Fruit fly (Drosophila melanogaster): ENCODE data around the gene CG32640.

DNA sequence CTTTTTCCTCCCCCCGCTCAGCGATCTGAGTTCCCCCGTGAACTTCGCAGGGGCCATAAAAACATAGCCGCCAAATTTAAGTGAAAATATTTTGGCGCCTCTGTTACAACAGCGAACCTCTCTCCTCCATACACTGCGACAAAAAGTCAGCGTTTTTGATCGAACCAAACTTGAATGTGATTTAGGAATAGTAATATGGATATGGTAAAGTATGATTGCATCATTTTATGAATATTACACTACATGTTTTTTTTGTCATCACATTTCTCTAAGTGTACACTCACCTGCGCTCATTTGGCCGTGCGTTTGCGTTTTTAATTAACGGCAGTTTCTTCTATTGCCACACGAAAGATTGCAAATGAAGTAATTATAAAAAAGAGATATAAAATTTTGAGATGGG lies 42.1 kb upstream of the CG32640 start:
- TF ChIP-seq brk (GFP tag; optimal IDR thresholded peaks at IDR 0.05) (no peak), jim (GFP tag; optimal IDR thresholded peaks at IDR 0.05) (no peak), Hr78 (GFP tag; optimal IDR thresholded peaks at IDR 0.05) (no peak), Abd-B (GFP tag; optimal IDR thresholded peaks at IDR 0.05) (no peak), HLH106 (tag; optimal IDR thresholded peaks at IDR 0.05) (no peak), OdsH (GFP tag; optimal IDR thresholded peaks at IDR 0.05) (no peak), pan (optimal IDR thresholded peaks at IDR 0.05) (no peak), CrebA (GFP tag; optimal IDR thresholded peaks at IDR 0.05; ENCODE audit: borderline replicate concordance) (no peak), CG9705 (GFP tag; optimal IDR thresholded peaks at IDR 0.05) (no peak), h (GFP tag; optimal IDR thresholded peaks at IDR 0.05) (peak; percentile 42), psq (GFP tag; optimal IDR thresholded peaks at IDR 0.05) (peak; percentile 18), Rel (GFP tag; optimal IDR thresholded peaks at IDR 0.05) (no peak), Rel (tag; optimal IDR thresholded peaks at IDR 0.05) (no peak)
